Worm (Caenorhabditis elegans) whole organism, L4 larva: ENCODE measurements around the gene pcp-2.

Source experiments
- F49E8.2 ChIP-seq: sonication (generic microtip); optimal IDR thresholded peaks from 2 replicates; lab custom pipeline; 2016; ENCODE audit warnings: missing compliant biosample characterization, mild to moderate bottlenecking, missing genetic modification characterization, borderline replicate concordance
- vab-7 ChIP-seq: fragments of 200-800 bp; sonication (Bioruptor generic); IDR thresholded peaks from 2 replicates; pipeline ENCODE4 v1.3.6; 2022; ENCODE audit warnings: missing genetic modification reagents, missing genetic modification characterization, missing compliant biosample characterization

DNA sequence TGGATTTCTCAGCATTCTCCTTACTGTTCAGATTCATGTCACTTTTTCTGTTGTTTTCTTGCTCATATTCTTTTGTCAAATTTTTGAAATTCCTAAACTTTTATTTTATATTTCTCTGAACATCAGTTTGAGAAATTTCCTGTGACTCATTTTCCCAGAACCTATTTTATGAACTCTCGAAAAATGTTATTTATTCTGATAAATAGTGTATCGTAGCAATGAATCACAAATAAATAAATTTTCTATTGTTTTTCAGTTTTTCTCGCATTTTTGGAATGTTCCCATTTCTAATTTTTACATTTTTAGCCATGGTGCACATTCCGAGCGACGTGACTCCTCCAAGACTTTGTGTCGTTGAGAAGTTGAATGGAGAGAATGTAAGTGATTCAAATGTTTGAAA, 46.1 kb downstream of the pcp-2 start, which contains the start of gene nrfl-1:
- TF ChIP-seq vab-7 (GFP tag; lab: Robert Waterston, UW) (no peak), F49E8.2 (tag; lab: Kevin White, UChicago) (no peak)
